Worm (Caenorhabditis elegans) whole organism, young adult: ENCODE data around the gene pqn-92.
"Not testable (repeated sequence)": the region's sequence is repeated elsewhere in the genome, so short reads cannot be mapped to it uniquely, and the experiment has no call there.

Experiments used
- F22D6.2 ChIP-seq: sonication (generic microtip); optimal IDR thresholded peaks from 2 replicates; lab custom pipeline; 2016; ENCODE audit warnings: mild to moderate bottlenecking, missing genetic modification characterization, missing compliant biosample characterization
- K11D2.4 ChIP-seq: fragments of 200-800 bp; sonication (Bioruptor generic); IDR thresholded peaks from 2 replicates; pipeline ENCODE4 v1.3.6; 2022; ENCODE audit warnings: missing genetic modification reagents, missing genetic modification characterization, missing compliant biosample characterization
- Y53G8AR.9 ChIP-seq: fragments of 200-800 bp; sonication (Bioruptor generic); conservative IDR thresholded peaks from 2 replicates; pipeline ENCODE4 v1.3.6; 2022; ENCODE audit warnings: missing genetic modification reagents, missing genetic modification characterization, missing compliant biosample characterization
- dpff-1 ChIP-seq: sonication (generic microtip); optimal IDR thresholded peaks from 2 replicates; lab custom pipeline; 2017; ENCODE audit warnings: mild to moderate bottlenecking, missing genetic modification characterization, missing compliant biosample characterization
- dpl-1 ChIP-seq: fragments of 150-350 bp; optimal IDR thresholded peaks from 2 replicates; lab custom pipeline; 2014; ENCODE audit warnings: missing biosample characterization, missing genetic modification reagents, missing genetic modification characterization
- lin-26 ChIP-seq: fragments of 200-800 bp; sonication (Bioruptor generic); IDR thresholded peaks from 2 replicates; pipeline ENCODE4 v1.3.6; 2022; ENCODE audit warnings: missing genetic modification reagents, missing genetic modification characterization, missing compliant biosample characterization
- nhr-120 ChIP-seq: fragments of 200-800 bp; sonication (Bioruptor generic); IDR thresholded peaks from 2 replicates; pipeline ENCODE4 v1.3.6; 2022; ENCODE audit warnings: missing genetic modification characterization, missing compliant biosample characterization
- pbrm-1 ChIP-seq: fragments of 200-800 bp; sonication (Bioruptor generic); IDR thresholded peaks from 2 replicates; pipeline ENCODE4 v1.3.6; 2022; ENCODE audit warnings: missing genetic modification reagents, missing genetic modification characterization, missing compliant biosample characterization
- pha-4 ChIP-seq: fragments of 150-350 bp; sonication (generic microtip); optimal IDR thresholded peaks from 2 replicates; lab custom pipeline; 2014; ENCODE audit warnings: missing biosample characterization, missing genetic modification reagents, missing genetic modification characterization
- ztf-22 ChIP-seq: fragments of 200-800 bp; sonication (Bioruptor generic); optimal IDR thresholded peaks from 2 replicates; lab custom pipeline; 2018; ENCODE audit warnings: mild to moderate bottlenecking, missing genetic modification characterization, moderate library complexity, missing compliant biosample characterization

DNA sequence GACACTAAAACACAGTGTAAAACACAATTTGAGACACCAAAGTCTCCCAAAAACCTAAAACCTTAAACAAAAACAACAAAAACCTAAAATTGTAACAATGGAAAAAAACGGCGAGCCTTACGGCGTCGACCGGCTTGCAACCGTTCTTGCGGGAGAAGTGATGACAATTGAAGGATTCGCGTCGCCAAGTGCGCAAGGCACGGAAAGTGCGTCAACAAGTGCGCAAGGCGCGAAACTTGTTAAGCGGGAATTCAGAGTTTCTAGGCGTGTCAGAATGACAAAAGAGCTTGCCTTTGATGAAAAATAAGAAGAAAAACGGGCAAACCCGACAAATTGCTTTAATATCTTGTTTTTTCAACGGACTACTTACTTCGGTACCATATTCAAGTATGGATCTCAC is 9.0 kb downstream of the pqn-92 start:
- not testable (repeated sequence) for TF ChIP-seq Y53G8AR.9 (GFP tag; lab: Robert Waterston, UW); ztf-22 (GFP tag; lab: Kevin White, UChicago); pbrm-1 (GFP tag; lab: Robert Waterston, UW); F22D6.2 (tag; lab: Kevin White, UChicago); pha-4 (tag; lab: Kevin White, UChicago); K11D2.4 (GFP tag; lab: Robert Waterston, UW); lin-26 (GFP tag; lab: Robert Waterston, UW); nhr-120; dpl-1; dpff-1
